Worm (Caenorhabditis elegans): ENCODE results near the gene T21C12.8.

T21C12.8 gene

DNA sequence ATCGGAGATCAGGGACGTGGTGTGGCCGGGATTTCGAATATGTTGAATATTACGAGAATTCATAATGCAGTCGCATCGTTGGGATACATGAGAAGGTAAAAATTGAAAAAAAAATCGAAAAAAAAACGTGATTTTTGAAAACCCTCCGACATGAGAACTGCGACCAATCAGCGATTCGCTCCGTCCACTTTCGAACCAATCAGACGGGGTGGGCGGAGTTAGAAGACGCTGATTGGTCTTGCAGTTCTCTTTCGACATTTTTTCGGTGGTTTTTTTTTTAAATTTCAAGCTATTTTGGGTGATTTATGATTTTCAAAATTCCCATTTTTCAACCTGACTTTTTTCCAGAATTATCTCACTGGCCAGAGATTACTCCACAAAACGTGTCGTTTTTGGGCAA, 16.4 kb upstream of the T21C12.8 start:
- no peak for TF ChIP-seq hsf-1 (GFP tag; IDR thresholded peaks at IDR 0.05)
- no peak for TF ChIP-seq C06A6.2 (GFP tag; conservative IDR thresholded peaks at IDR 0.05)
- no peak for TF ChIP-seq mxl-1 (tag; optimal IDR thresholded peaks at IDR 0.05)
- TF ChIP-seq nhr-80 (tag; optimal IDR thresholded peaks at IDR 0.05): no peak

DNA sequence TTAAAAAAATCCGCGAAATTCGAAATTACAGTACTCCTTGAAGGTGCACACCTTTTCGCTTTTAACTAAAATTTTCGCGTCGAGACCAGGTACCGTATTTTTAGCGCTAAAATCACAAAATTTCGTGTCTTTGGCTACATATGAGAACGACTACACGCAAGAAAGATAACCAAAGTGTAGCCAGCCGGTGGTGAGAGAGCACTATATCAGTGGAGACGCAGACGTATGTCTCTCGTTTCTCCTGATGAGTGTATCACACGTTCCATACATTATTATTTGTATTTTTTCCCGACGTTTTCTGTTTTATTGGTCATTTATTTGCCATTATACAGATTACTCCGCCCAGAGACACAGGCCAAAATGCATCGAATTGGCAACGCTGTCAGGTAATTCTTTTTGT, 13.1 kb upstream of the T21C12.8 start, which contains the start of gene acdh-11:
acdh-11 (plus strand) TSS at position 333 of the 400 bp plus-strand sequence.
- peak; percentile 44 for TF ChIP-seq nhr-80 (tag; optimal IDR thresholded peaks at IDR 0.05)
- peak; percentile 83 for TF ChIP-seq hmg-1.2 (GFP tag; IDR thresholded peaks at IDR 0.05)
- no peak for TF ChIP-seq F33H1.4 (GFP tag; IDR thresholded peaks at IDR 0.05)

DNA sequence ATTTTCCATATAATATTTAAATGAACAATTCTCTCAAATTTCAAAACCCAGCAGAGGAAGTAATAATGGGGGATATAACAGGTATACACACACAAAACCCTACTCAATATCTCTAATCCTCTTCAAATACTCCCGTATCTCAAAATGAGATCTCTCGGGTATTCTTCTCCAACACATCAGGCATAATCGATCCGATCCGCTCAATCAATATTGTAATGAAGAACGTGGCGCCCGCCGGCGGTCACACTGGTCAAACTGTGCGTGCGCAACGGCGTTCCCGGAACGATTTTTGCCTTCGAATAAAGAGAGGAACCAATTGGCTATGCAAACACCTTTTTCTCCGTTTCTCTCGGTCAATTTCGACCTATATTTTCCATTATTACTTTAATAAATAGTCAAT, 9.7 kb upstream of the T21C12.8 start:
- no peak for TF ChIP-seq nhr-80 (tag; optimal IDR thresholded peaks at IDR 0.05)
- TF ChIP-seq mel-28 (tag; optimal IDR thresholded peaks at IDR 0.05; ENCODE audit: borderline replicate concordance): no peak
- no peak for TF ChIP-seq egl-44 (GFP tag; IDR thresholded peaks at IDR 0.05)
- TF ChIP-seq efl-1 (GFP tag; optimal IDR thresholded peaks at IDR 0.05): no peak
- no peak for TF ChIP-seq Y67H2A.10 (GFP tag; conservative IDR thresholded peaks at IDR 0.05)
- no peak for TF ChIP-seq unc-130 (GFP tag; optimal IDR thresholded peaks at IDR 0.05)
- TF ChIP-seq let-526 (GFP tag; IDR thresholded peaks at IDR 0.05): no peak
- TF ChIP-seq F33H1.4 (GFP tag; IDR thresholded peaks at IDR 0.05): no peak
- TF ChIP-seq mes-4 (tag; optimal IDR thresholded peaks at IDR 0.05): no peak
- no peak for TF ChIP-seq C06A6.2 (GFP tag; conservative IDR thresholded peaks at IDR 0.05)
- no peak for TF ChIP-seq ZK185.1 (tag; optimal IDR thresholded peaks at IDR 0.05; ENCODE audit: poor library complexity, severe bottlenecking)
- TF ChIP-seq F49E8.2 (tag; optimal IDR thresholded peaks at IDR 0.05; ENCODE audit: insufficient read depth): no peak
- no peak for TF ChIP-seq F55B11.4 (tag; optimal IDR thresholded peaks at IDR 0.05; ENCODE audit: borderline replicate concordance, insufficient read depth)
- TF ChIP-seq unc-62 (GFP tag; optimal IDR thresholded peaks at IDR 0.05): no peak
- no peak for TF ChIP-seq akir-1 (GFP tag; optimal IDR thresholded peaks at IDR 0.05)
- TF ChIP-seq B0035.1 (tag; optimal IDR thresholded peaks at IDR 0.05): no peak
- no peak for TF ChIP-seq tbp1 (GFP tag; optimal IDR thresholded peaks at IDR 0.05)
- TF ChIP-seq lin-26 (GFP tag; IDR thresholded peaks at IDR 0.05): no peak
- no peak for TF ChIP-seq ceh-79 (tag; optimal IDR thresholded peaks at IDR 0.05)
- TF ChIP-seq hlh-26 (GFP tag; conservative IDR thresholded peaks at IDR 0.05): no peak

DNA sequence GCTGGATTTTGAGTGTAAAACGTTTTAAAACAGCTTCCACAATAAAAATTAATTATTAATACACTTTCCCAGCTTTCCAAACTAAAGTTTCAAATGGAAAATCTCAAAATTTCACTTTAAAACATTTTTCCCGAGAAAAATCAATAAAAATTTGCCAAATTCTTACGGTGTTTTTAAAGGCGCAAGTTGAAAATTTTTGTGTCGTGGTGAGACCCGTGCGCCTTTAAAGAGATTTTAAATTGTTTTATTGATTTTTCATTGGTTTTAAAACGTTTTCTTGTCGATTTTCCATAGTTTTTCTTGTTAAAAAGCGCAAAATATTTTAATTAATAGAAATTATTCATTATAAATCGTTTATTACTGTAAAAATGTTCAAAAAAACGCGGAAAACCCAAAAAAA, 9.1 kb upstream of the T21C12.8 start, which contains the start of gene Y45F3A.1:
Y45F3A.1 (minus strand) TSS at position 12 of the 400 bp plus-strand sequence.
- TF ChIP-seq snpc-3.4 (tag; optimal IDR thresholded peaks at IDR 0.05) (peak; percentile 54), madf-10 (tag; optimal IDR thresholded peaks at IDR 0.05) (no peak), hlh-26 (GFP tag; conservative IDR thresholded peaks at IDR 0.05) (no peak), D2030.7 (GFP tag; IDR thresholded peaks at IDR 0.05) (peak; percentile 58), egrh-3 (GFP tag; IDR thresholded peaks at IDR 0.05) (no peak), zim-3 (tag; optimal IDR thresholded peaks at IDR 0.05) (no peak), lin-54 (GFP tag; optimal IDR thresholded peaks at IDR 0.05) (peak; percentile 58), madf-6 (GFP tag; IDR thresholded peaks at IDR 0.05) (peak; percentile 89), xnd-1 (tag; optimal IDR thresholded peaks at IDR 0.05) (peak; percentile 76), lsl-1 (GFP tag; optimal IDR thresholded peaks at IDR 0.05) (peak; percentile 88), madf-8 (GFP tag; conservative IDR thresholded peaks at IDR 0.05) (peak; percentile 69), mcd-1 (GFP tag; IDR thresholded peaks at IDR 0.05) (no peak), snpc-1.1 (tag; optimal IDR thresholded peaks at IDR 0.05; ENCODE audit: insufficient read depth) (peak; percentile 3), let-526 (GFP tag; IDR thresholded peaks at IDR 0.05) (no peak), efl-1 (GFP tag; optimal IDR thresholded peaks at IDR 0.05) (peak; percentile 28), attf-5 (GFP tag; optimal IDR thresholded peaks at IDR 0.05) (no peak), unc-130 (GFP tag; optimal IDR thresholded peaks at IDR 0.05) (no peak), tbp1 (GFP tag; optimal IDR thresholded peaks at IDR 0.05) (no peak), F33H1.4 (GFP tag; IDR thresholded peaks at IDR 0.05) (peak; percentile 90), F23B12.7 (tag; optimal IDR thresholded peaks at IDR 0.05; ENCODE audit: insufficient read depth) (peak; percentile 24), dpl-1 (GFP tag; optimal IDR thresholded peaks at IDR 0.05) (no peak)

Data from whole organism, young adult.